Worm (Caenorhabditis elegans) whole organism, late embryonic: ENCODE measurements around the gene srg-40.

ENCODE experiments used
- C08G9.2 ChIP-seq: sonication (generic microtip); optimal IDR thresholded peaks from 2 replicates; lab custom pipeline; 2016; ENCODE audit warnings: mild to moderate bottlenecking, missing genetic modification characterization, moderate library complexity, missing compliant biosample characterization
- ama-1 ChIP-seq: fragments of 150-350 bp; optimal IDR thresholded peaks from 2 replicates; lab custom pipeline; 2014
- ceh-31 ChIP-seq: sonication (generic microtip); optimal IDR thresholded peaks from 2 replicates; lab custom pipeline; 2016; ENCODE audit warnings: missing genetic modification characterization, missing compliant biosample characterization
- ceh-9 ChIP-seq: sonication (generic microtip); optimal IDR thresholded peaks from 2 replicates; lab custom pipeline; 2016; ENCODE audit warnings: mild to moderate bottlenecking, missing genetic modification characterization, inconsistent platforms, missing compliant biosample characterization
- ets-4 ChIP-seq: sonication (generic microtip); optimal IDR thresholded peaks from 2 replicates; lab custom pipeline; 2016; ENCODE audit warnings: missing genetic modification characterization, missing compliant biosample characterization
- nhr-11 ChIP-seq: fragments of 150-350 bp; optimal IDR thresholded peaks from 2 replicates; lab custom pipeline; 2014; ENCODE audit warnings: missing biosample characterization, missing genetic modification characterization
- odd-2 ChIP-seq: sonication (generic microtip); optimal IDR thresholded peaks from 2 replicates; lab custom pipeline; 2017; ENCODE audit warnings: antibody characterized with exemption, mild to moderate bottlenecking, missing genetic modification characterization, missing compliant biosample characterization
- sox-2 ChIP-seq: fragments of 200-800 bp; sonication (Bioruptor generic); IDR thresholded peaks from 2 replicates; pipeline ENCODE4 v1.3.6; 2022; ENCODE audit warnings: missing genetic modification reagents, missing genetic modification characterization, missing compliant biosample characterization
- tbx-2 ChIP-seq: sonication (generic microtip); optimal IDR thresholded peaks from 2 replicates; lab custom pipeline; 2016; ENCODE audit warnings: missing genetic modification characterization, missing compliant biosample characterization
- ttx-3 ChIP-seq: sonication (generic microtip); optimal IDR thresholded peaks from 2 replicates; lab custom pipeline; 2016; ENCODE audit warnings: missing genetic modification reagents, missing genetic modification characterization, missing compliant biosample characterization
- unc-3 ChIP-seq, 2 experiments: fragments of 200-800 bp in 1 of 2; sonication (Bioruptor generic) in 1 of 2; sonication (generic microtip) in 1 of 2; conservative IDR thresholded peaks in 1 of 2; optimal IDR thresholded peaks in 1 of 2; 2 replicates each; pipeline versions ENCODE4 v1.3.6 to Lab custom; 2016 to 2022; ENCODE audit warnings: missing compliant biosample characterization in 2 of 2, missing genetic modification characterization in 2 of 2, missing genetic modification reagents in 1 of 2

DNA sequence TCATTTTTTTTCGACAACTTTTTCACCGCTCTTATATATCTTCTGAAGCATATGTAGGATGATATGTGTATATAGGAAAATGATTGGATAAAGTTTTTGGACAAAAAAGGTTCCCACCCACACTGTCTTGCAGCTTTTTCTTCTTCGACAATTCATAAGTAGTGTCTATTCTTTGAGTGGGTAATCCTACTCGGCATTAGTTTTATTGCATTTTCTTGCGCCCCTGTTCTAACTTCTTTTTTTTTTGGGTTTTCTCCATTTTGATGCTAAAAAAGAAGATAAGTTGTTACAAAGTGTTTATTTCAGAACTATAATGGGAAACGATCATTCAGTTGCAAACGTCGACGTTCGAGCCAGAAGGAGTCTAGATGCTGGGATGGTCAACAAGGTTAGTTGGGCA is 30.1 kb downstream of the srg-40 start, which contains the start of gene glb-3:
- no peak for TF ChIP-seq sox-2 (GFP tag; lab: Robert Waterston, UW)
- no peak for TF ChIP-seq ceh-9 (tag; lab: Kevin White, UChicago)
- TF ChIP-seq odd-2 (tag; lab: Kevin White, UChicago): no peak
- no peak for TF ChIP-seq unc-3 (GFP tag; conservative IDR thresholded peaks at IDR 0.05; lab: Robert Waterston, UW)
- TF ChIP-seq unc-3 (tag; optimal IDR thresholded peaks at IDR 0.05; lab: Kevin White, UChicago): no peak
- TF ChIP-seq tbx-2: no peak
- TF ChIP-seq ets-4 (tag; lab: Kevin White, UChicago): no peak
- no peak for TF ChIP-seq ama-1
- TF ChIP-seq ttx-3: no peak
- TF ChIP-seq C08G9.2 (tag; lab: Kevin White, UChicago): no peak
- TF ChIP-seq nhr-11 (tag; lab: Kevin White, UChicago): no peak
- no peak for TF ChIP-seq ceh-31 (tag; lab: Kevin White, UChicago)
